Fruit fly (Drosophila melanogaster) whole organism, embryonic: ENCODE results near the gene CG6962.

Source experiments
- Awh ChIP-seq: fragments of 200-800 bp; sonication (Bioruptor generic); IDR thresholded peaks from 2 replicates; pipeline ENCODE4, ENCODE4 v1.3.6; 2022; ENCODE audit warnings: missing biosample characterization, missing genetic modification characterization
- B-H1 ChIP-seq: fragments of 200-800 bp; sonication (Bioruptor generic); IDR thresholded peaks from 3 replicates; pipeline ENCODE4 v1.3.6; 2022; ENCODE audit warnings: missing biosample characterization, missing genetic modification characterization
- B-H2 ChIP-seq: fragments of 200-800 bp; sonication (Bioruptor generic); optimal IDR thresholded peaks from 2 replicates; lab custom pipeline; 2018; ENCODE audit warnings: missing biosample characterization, mild to moderate bottlenecking, missing genetic modification characterization
- CG12104 ChIP-seq: fragments of 200-800 bp; sonication (Bioruptor generic); optimal IDR thresholded peaks from 3 replicates; lab custom pipeline; 2016; ENCODE audit warnings: missing biosample characterization, missing genetic modification characterization
- CG12219 ChIP-seq: fragments of 200-800 bp; sonication (Bioruptor generic); optimal IDR thresholded peaks from 3 replicates; lab custom pipeline; 2018; ENCODE audit warnings: missing biosample characterization, mild to moderate bottlenecking, missing genetic modification characterization
- CG12236 ChIP-seq: fragments of 200-800 bp; sonication (Bioruptor generic); optimal IDR thresholded peaks from 2 replicates; lab custom pipeline; 2016; ENCODE audit warnings: missing biosample characterization, missing genetic modification characterization
- CG13775 ChIP-seq: fragments of 200-800 bp; sonication (Bioruptor generic); optimal IDR thresholded peaks from 3 replicates; lab custom pipeline; 2017; ENCODE audit warnings: missing biosample characterization, mild to moderate bottlenecking, missing genetic modification characterization
- CG18011 ChIP-seq: fragments of 200-800 bp; sonication (Bioruptor generic); optimal IDR thresholded peaks from 2 replicates; lab custom pipeline; 2017; ENCODE audit warnings: missing biosample characterization, missing genetic modification characterization, mild to moderate bottlenecking, moderate library complexity, missing genotype
- CG31388 ChIP-seq: fragments of 200-800 bp; sonication (Bioruptor generic); optimal IDR thresholded peaks from 2 replicates; lab custom pipeline; 2016; ENCODE audit warnings: missing biosample characterization, missing genetic modification characterization
- CG3838 ChIP-seq: fragments of 200-800 bp; sonication (Bioruptor generic); optimal IDR thresholded peaks from 3 replicates; lab custom pipeline; 2016; ENCODE audit warnings: missing biosample characterization, missing genetic modification characterization
- CG4617 ChIP-seq: fragments of 200-800 bp; sonication (Bioruptor generic); optimal IDR thresholded peaks from 3 replicates; lab custom pipeline; 2016; ENCODE audit warnings: missing biosample characterization, missing genetic modification characterization, borderline replicate concordance
- CG5953 ChIP-seq: fragments of 200-800 bp; sonication (Bioruptor generic); IDR thresholded peaks from 2 replicates; pipeline ENCODE4 v1.3.6; 2022; ENCODE audit warnings: missing biosample characterization, missing genetic modification characterization
- CG7271 ChIP-seq: fragments of 200-800 bp; sonication (Bioruptor generic); optimal IDR thresholded peaks from 2 replicates; lab custom pipeline; 2018; ENCODE audit warnings: missing biosample characterization, mild to moderate bottlenecking, missing genetic modification characterization, moderate library complexity
- CG7786 ChIP-seq: fragments of 200-800 bp; sonication (Bioruptor generic); optimal IDR thresholded peaks from 2 replicates; lab custom pipeline; 2016; ENCODE audit warnings: missing biosample characterization, missing genetic modification characterization
- CG8765 ChIP-seq: fragments of 200-800 bp; sonication (Bioruptor generic); IDR thresholded peaks from 2 replicates; pipeline ENCODE4 v1.3.6; 2022; ENCODE audit warnings: missing biosample characterization, missing genetic modification characterization
- CG8924 ChIP-seq: fragments of 200-800 bp; optimal IDR thresholded peaks from 3 replicates; lab custom pipeline; 2019; ENCODE audit warnings: missing biosample characterization, mild to moderate bottlenecking, missing genetic modification characterization, moderate library complexity
- CG9215 ChIP-seq: fragments of 200-800 bp; sonication (Bioruptor generic); IDR thresholded peaks from 2 replicates; pipeline ENCODE4 v1.3.6; 2022; ENCODE audit warnings: missing biosample characterization, missing genetic modification characterization
- CTCF ChIP-seq: fragments of 200-800 bp; sonication (Bioruptor generic); optimal IDR thresholded peaks from 2 replicates; lab custom pipeline; 2017; ENCODE audit warnings: missing biosample characterization, mild to moderate bottlenecking, missing genetic modification characterization, moderate library complexity
- D ChIP-seq, 2 experiments: fragments of 200-800 bp in 1 of 2; fragments of >200 bp in 1 of 2; sonication (Bioruptor generic) in 1 of 2; optimal IDR thresholded peaks; 2 replicates in 1 of 2; 3 replicates in 1 of 2; lab custom pipeline; 2017; ENCODE audit warnings: mild to moderate bottlenecking in 1 of 2, missing biosample characterization in 1 of 2, missing genetic modification characterization in 1 of 2, missing genetic modification reagents in 1 of 2
- Dip3 ChIP-seq: fragments of 200-800 bp; sonication (Bioruptor generic); optimal IDR thresholded peaks from 3 replicates; lab custom pipeline; 2016; ENCODE audit warnings: missing biosample characterization, missing genetic modification characterization
- Dll ChIP-seq: fragments of 200-800 bp; sonication (Bioruptor generic); IDR thresholded peaks from 4 replicates; pipeline ENCODE4 v1.3.6; 2022; ENCODE audit warnings: missing biosample characterization, missing genetic modification characterization; ENCODE audit not compliant: partially characterized antibody
- Fer3 ChIP-seq: fragments of 200-800 bp; sonication (Bioruptor generic); optimal IDR thresholded peaks from 2 replicates; lab custom pipeline; 2018; ENCODE audit warnings: missing biosample characterization, mild to moderate bottlenecking, missing genetic modification characterization, moderate library complexity
- Gug ChIP-seq: fragments of 200-800 bp; sonication (Bioruptor generic); IDR thresholded peaks from 4 replicates; pipeline ENCODE4 v1.3.6; 2022; ENCODE audit warnings: missing biosample characterization, missing genetic modification characterization
- H15 ChIP-seq: fragments of 200-800 bp; sonication (Bioruptor generic); IDR thresholded peaks from 3 replicates; pipeline ENCODE4 v1.3.6; 2022; ENCODE audit warnings: missing biosample characterization, missing genetic modification characterization
- HHEX ChIP-seq: fragments of 200-800 bp; sonication (Bioruptor generic); optimal IDR thresholded peaks from 3 replicates; lab custom pipeline; 2017; ENCODE audit warnings: missing biosample characterization, mild to moderate bottlenecking, missing genetic modification characterization, missing genetic modification reagents
- Mad ChIP-seq: fragments of 200-800 bp; sonication (Bioruptor generic); optimal IDR thresholded peaks from 2 replicates; lab custom pipeline; 2016; ENCODE audit warnings: missing biosample characterization, missing genetic modification characterization
- Mes4 ChIP-seq: fragments of 200-800 bp; sonication (Bioruptor generic); optimal IDR thresholded peaks from 2 replicates; lab custom pipeline; 2016; ENCODE audit warnings: missing biosample characterization, missing genetic modification characterization
- Scr ChIP-seq: fragments of 200-800 bp; sonication (Bioruptor generic); IDR thresholded peaks from 2 replicates; pipeline ENCODE4 v1.3.6; 2022; ENCODE audit warnings: missing biosample characterization, missing genetic modification characterization; ENCODE audit not compliant: partially characterized antibody
- Stat92E ChIP-seq, 3 experiments: fragments of >200 bp in 2 of 3; fragments of 200-800 bp in 1 of 3; sonication (Bioruptor generic) in 1 of 3; optimal IDR thresholded peaks; 2 replicates each; lab custom pipeline; 2017 to 2019; ENCODE audit warnings: missing biosample characterization in 3 of 3, missing genetic modification characterization in 3 of 3, mild to moderate bottlenecking in 1 of 3, moderate library complexity in 1 of 3
- TFAM ChIP-seq: fragments of 200-800 bp; sonication (Bioruptor generic); optimal IDR thresholded peaks from 2 replicates; lab custom pipeline; 2017; ENCODE audit warnings: missing biosample characterization, missing genetic modification characterization, inconsistent platforms
- ab ChIP-seq: fragments of 200-800 bp; sonication (Bioruptor generic); optimal IDR thresholded peaks from 2 replicates; lab custom pipeline; 2016; ENCODE audit warnings: missing biosample characterization, missing genetic modification characterization
- ash1 ChIP-seq: fragments of 200-800 bp; sonication (Bioruptor generic); optimal IDR thresholded peaks from 2 replicates; lab custom pipeline; 2018; ENCODE audit warnings: missing biosample characterization, mild to moderate bottlenecking, missing genetic modification characterization
- btn ChIP-seq: fragments of 200-800 bp; sonication (Bioruptor generic); optimal IDR thresholded peaks from 2 replicates; lab custom pipeline; 2016; ENCODE audit warnings: missing biosample characterization, missing genetic modification characterization
- cato ChIP-seq: fragments of 200-800 bp; sonication (Bioruptor generic); optimal IDR thresholded peaks from 2 replicates; lab custom pipeline; 2016; ENCODE audit warnings: missing biosample characterization, missing genetic modification characterization, borderline replicate concordance
- chn ChIP-seq: fragments of 200-800 bp; sonication (Bioruptor generic); optimal IDR thresholded peaks from 2 replicates; lab custom pipeline; 2016; ENCODE audit warnings: missing biosample characterization, missing genetic modification characterization
- dmrt99B ChIP-seq: fragments of 200-800 bp; sonication (Bioruptor generic); optimal IDR thresholded peaks from 2 replicates; lab custom pipeline; 2018; ENCODE audit warnings: missing biosample characterization, mild to moderate bottlenecking, missing genetic modification characterization, moderate library complexity
- dpn ChIP-seq, 2 experiments: fragments of 200-800 bp; sonication (Bioruptor generic); optimal IDR thresholded peaks; 3 replicates each; lab custom pipeline; 2016; ENCODE audit warnings: missing biosample characterization in 2 of 2, missing genetic modification characterization in 2 of 2
- ems ChIP-seq: fragments of 200-800 bp; sonication (Bioruptor generic); optimal IDR thresholded peaks from 3 replicates; lab custom pipeline; 2016; ENCODE audit warnings: missing biosample characterization, missing genetic modification characterization
- fd64A ChIP-seq: fragments of 200-800 bp; sonication (Bioruptor generic); optimal IDR thresholded peaks from 3 replicates; lab custom pipeline; 2018; ENCODE audit warnings: missing biosample characterization, mild to moderate bottlenecking, missing genetic modification characterization
- gro ChIP-seq: fragments of 200-800 bp; sonication (Bioruptor generic); optimal IDR thresholded peaks from 2 replicates; lab custom pipeline; 2016; ENCODE audit warnings: missing biosample characterization, missing genetic modification characterization
- nerfin-2 ChIP-seq: fragments of 200-800 bp; sonication (Bioruptor generic); IDR thresholded peaks from 2 replicates; pipeline ENCODE4 v1.3.6; 2022; ENCODE audit warnings: missing biosample characterization, missing genetic modification characterization; ENCODE audit not compliant: partially characterized antibody
- odd ChIP-seq: fragments of 200-800 bp; sonication (Bioruptor generic); optimal IDR thresholded peaks from 2 replicates; lab custom pipeline; 2017; ENCODE audit warnings: missing biosample characterization, mild to moderate bottlenecking, missing genetic modification characterization
- ro ChIP-seq: fragments of 200-800 bp; sonication (Bioruptor generic); IDR thresholded peaks from 2 replicates; pipeline ENCODE4 v1.3.6; 2022; ENCODE audit warnings: missing biosample characterization, missing genetic modification characterization
- sd ChIP-seq: fragments of 200-800 bp; sonication (Bioruptor generic); optimal IDR thresholded peaks from 3 replicates; lab custom pipeline; 2018; ENCODE audit warnings: missing biosample characterization, mild to moderate bottlenecking, missing genetic modification characterization, moderate library complexity
- sqz ChIP-seq: fragments of 200-800 bp; sonication (Bioruptor generic); optimal IDR thresholded peaks from 3 replicates; lab custom pipeline; 2018; ENCODE audit warnings: missing biosample characterization, mild to moderate bottlenecking, missing genetic modification characterization
- tio ChIP-seq: fragments of 200-800 bp; sonication (Bioruptor generic); optimal IDR thresholded peaks from 2 replicates; lab custom pipeline; 2017; ENCODE audit warnings: missing biosample characterization, missing genetic modification characterization, inconsistent platforms
- tup ChIP-seq: fragments of 200-800 bp; sonication (Bioruptor generic); optimal IDR thresholded peaks from 2 replicates; lab custom pipeline; 2016; ENCODE audit warnings: missing biosample characterization, mild to moderate bottlenecking, missing genetic modification characterization, moderate library complexity
- vnd ChIP-seq: fragments of 200-800 bp; sonication (Bioruptor generic); IDR thresholded peaks from 3 replicates; pipeline ENCODE4 v1.3.6; 2022; ENCODE audit warnings: missing biosample characterization, missing genetic modification characterization; ENCODE audit not compliant: partially characterized antibody
- yki ChIP-seq: fragments of >200 bp; optimal IDR thresholded peaks from 3 replicates; lab custom pipeline; 2018
- zfh1 ChIP-seq: fragments of 200-800 bp; sonication (Bioruptor generic); IDR thresholded peaks from 3 replicates; pipeline ENCODE4 v1.3.6; 2022; ENCODE audit warnings: missing biosample characterization, missing genetic modification characterization

Gene CG6962

dm6 chr3R:11882506-11882953, at the start of gene CG6962, which contains the start of gene CG31368 (continued):
- TF ChIP-seq CG8924 = peak; percentile 81
- no peak for TF ChIP-seq D (optimal IDR thresholded peaks at IDR 0.05; lab: Kevin White, UChicago)
- peak; percentile 58 for TF ChIP-seq D (GFP tag; optimal IDR thresholded peaks at IDR 0.05; lab: Kevin White, UChicago)
- peak; percentile 64 for TF ChIP-seq ab
- TF ChIP-seq CG12219 (GFP tag; lab: Kevin White, UChicago) = peak; percentile 35
- peak; percentile 81 for TF ChIP-seq B-H2 (GFP tag; lab: Kevin White, UChicago)
- TF ChIP-seq Stat92E (GFP tag; optimal IDR thresholded peaks at IDR 0.05; lab: Kevin White, UChicago) = peak in 1 of 3 experiments; percentile 4
- peak; percentile 73 for TF ChIP-seq CG8765 (GFP tag; lab: Robert Waterston, UW)
- TF ChIP-seq CG9215 (GFP tag; lab: Robert Waterston, UW) = peak; percentile 79
- TF ChIP-seq B-H1 (GFP tag; lab: Robert Waterston, UW) = peak; percentile 77
- peak; percentile 71 for TF ChIP-seq ems (GFP tag; lab: Kevin White, UChicago)
- TF ChIP-seq Dll = peak; percentile 40; the same call in 2 of the 4 replicates
- no peak for TF ChIP-seq yki
- TF ChIP-seq chn (GFP tag; lab: Kevin White, UChicago) = peak; percentile 80
- TF ChIP-seq dpn (GFP tag; optimal IDR thresholded peaks at IDR 0.05; lab: Kevin White, UChicago) = peak; percentile 80 to 87
- TF ChIP-seq dmrt99B (tag; lab: Kevin White, UChicago) = peak; percentile 76
- peak; percentile 38 for TF ChIP-seq odd
- TF ChIP-seq ro (GFP tag; lab: Robert Waterston, UW) = peak; percentile 34; the same call in 1 of the 2 replicates
- peak; percentile 32 for TF ChIP-seq gro
- peak; percentile 90 for TF ChIP-seq CG4617 (GFP tag; lab: Kevin White, UChicago)
- peak; percentile 88 for TF ChIP-seq Fer3 (tag; lab: Kevin White, UChicago)
- peak; percentile 35 for TF ChIP-seq CG31388
- TF ChIP-seq CG7786 (GFP tag; lab: Kevin White, UChicago) = peak; percentile 52
- peak; percentile 65 for TF ChIP-seq cato (GFP tag; lab: Kevin White, UChicago)
- peak; percentile 75 for TF ChIP-seq H15 (GFP tag; lab: Robert Waterston, UW)
- TF ChIP-seq sqz (GFP tag; lab: Kevin White, UChicago) = no peak
- TF ChIP-seq nerfin-2 = no peak
- peak; percentile 64 for TF ChIP-seq Dip3 (GFP tag; lab: Kevin White, UChicago)
- TF ChIP-seq Mad = peak; percentile 76
- peak; percentile 48 for TF ChIP-seq CG7271 (tag; lab: Kevin White, UChicago)
- TF ChIP-seq fd64A (GFP tag; lab: Kevin White, UChicago) = no peak
- peak; percentile 88 for TF ChIP-seq zfh1 (GFP tag; lab: Robert Waterston, UW)
- peak; percentile 33 for TF ChIP-seq CTCF (GFP tag; lab: Kevin White, UChicago)
- TF ChIP-seq CG3838 (GFP tag; lab: Kevin White, UChicago) = peak; percentile 31
- TF ChIP-seq Gug (GFP tag; lab: Robert Waterston, UW) = peak; percentile 87
- no peak for TF ChIP-seq Mes4 (GFP tag; lab: Kevin White, UChicago)
- no peak for TF ChIP-seq ash1 (GFP tag; lab: Kevin White, UChicago)
- no peak for TF ChIP-seq CG12236
- TF ChIP-seq btn = no peak
- TF ChIP-seq tio (GFP tag; lab: Kevin White, UChicago) = peak; percentile 76
- TF ChIP-seq Scr = 0 out of 2 replicates have a peak, but pooled peaks have one; percentile 12
- TF ChIP-seq HHEX (GFP tag; lab: Kevin White, UChicago) = peak; percentile 65
- no peak for TF ChIP-seq TFAM
- peak; percentile 86 for TF ChIP-seq CG13775 (GFP tag; lab: Kevin White, UChicago)
- TF ChIP-seq CG18011 (GFP tag; lab: Kevin White, UChicago) = peak; percentile 61
- peak; percentile 54 for TF ChIP-seq tup (GFP tag; lab: Kevin White, UChicago)
- TF ChIP-seq Awh (GFP tag; lab: Robert Waterston, UW) = peak; percentile 58; the same call in 1 of the 2 replicates
- TF ChIP-seq sd = peak; percentile 91
- peak; percentile 77 for TF ChIP-seq CG12104 (GFP tag; lab: Kevin White, UChicago)
- no peak for TF ChIP-seq vnd
- peak; percentile 43; the same call in 1 of the 2 replicates for TF ChIP-seq CG5953 (GFP tag; lab: Robert Waterston, UW)
